Worm (Caenorhabditis elegans) whole organism, mixed stage, embryonic: ENCODE results near the gene nstp-3.

Source experiments
- M03D4.4 ChIP-seq: sonication (generic microtip); optimal IDR thresholded peaks from 2 replicates; lab custom pipeline; 2017; ENCODE audit warnings: mild to moderate bottlenecking, missing genetic modification characterization, missing compliant biosample characterization
- ceh-39 ChIP-seq: fragments of 150-350 bp; optimal IDR thresholded peaks from 2 replicates; lab custom pipeline; 2014; ENCODE audit warnings: missing biosample characterization, missing genetic modification characterization
- ceh-83 ChIP-seq: fragments of 200-800 bp; sonication (Bioruptor generic); optimal IDR thresholded peaks from 2 replicates; lab custom pipeline; 2018; ENCODE audit warnings: mild to moderate bottlenecking, missing genetic modification characterization, missing compliant biosample characterization
- ces-1 ChIP-seq: fragments of 150-350 bp; optimal IDR thresholded peaks from 2 replicates; lab custom pipeline; 2014; ENCODE audit warnings: missing biosample characterization, missing genetic modification reagents, missing genetic modification characterization
- flh-1 ChIP-seq: fragments of 200-800 bp; sonication (Bioruptor generic); optimal IDR thresholded peaks from 2 replicates; lab custom pipeline; 2018; ENCODE audit warnings: mild to moderate bottlenecking, missing genetic modification characterization, moderate library complexity, missing compliant biosample characterization
- hlh-1 ChIP-seq: fragments of 150-350 bp; optimal IDR thresholded peaks from 2 replicates; lab custom pipeline; 2014; ENCODE audit warnings: missing biosample characterization, missing genetic modification reagents, missing genetic modification characterization
- mls-2 ChIP-seq: sonication (generic microtip); optimal IDR thresholded peaks from 2 replicates; lab custom pipeline; 2016; ENCODE audit warnings: mild to moderate bottlenecking, missing genetic modification characterization, moderate library complexity, missing compliant biosample characterization
- sem-2 ChIP-seq: fragments of 200-800 bp; sonication (Bioruptor generic); optimal IDR thresholded peaks from 2 replicates; lab custom pipeline; 2018; ENCODE audit warnings: mild to moderate bottlenecking, missing genetic modification characterization, missing compliant biosample characterization
- tbx-8 ChIP-seq: fragments of 200-800 bp; sonication (Bioruptor generic); optimal IDR thresholded peaks from 2 replicates; lab custom pipeline; 2018; ENCODE audit warnings: mild to moderate bottlenecking, missing genetic modification characterization, moderate library complexity, missing compliant biosample characterization
- unc-39 ChIP-seq: fragments of 150-350 bp; optimal IDR thresholded peaks from 2 replicates; lab custom pipeline; 2014; ENCODE audit warnings: missing biosample characterization, missing genetic modification characterization
- zip-8 ChIP-seq: fragments of 150-350 bp; optimal IDR thresholded peaks from 2 replicates; lab custom pipeline; 2014; ENCODE audit warnings: missing biosample characterization, missing genetic modification characterization

Gene nstp-3

DNA sequence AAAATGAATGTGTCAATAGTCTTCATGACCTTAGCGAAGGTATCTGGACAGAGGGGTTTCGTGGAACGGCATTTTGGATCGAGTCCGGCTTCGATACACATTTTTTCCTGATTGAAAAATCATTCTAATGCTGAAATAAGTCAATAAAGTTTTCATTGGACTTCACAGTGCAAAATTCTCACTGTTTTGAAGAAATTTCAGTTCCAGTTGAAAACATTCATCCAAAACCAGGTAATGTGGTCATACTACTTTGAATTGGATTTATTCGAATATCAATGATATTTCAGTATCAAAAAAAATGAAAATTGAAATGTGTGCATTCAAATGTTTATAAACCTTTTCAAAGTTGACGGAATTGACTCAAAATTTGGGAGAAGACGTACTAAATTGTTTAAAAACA, 44.6 kb downstream of the nstp-3 start, which contains the start of gene pgph-1:
Gene pgph-1, minus strand, starts transcription at position 101 of the 400 bp plus-strand sequence.
- TF ChIP-seq zip-8: no peak
- TF ChIP-seq flh-1 (GFP tag; lab: Kevin White, UChicago): no peak
- no peak for TF ChIP-seq ceh-83 (GFP tag; lab: Kevin White, UChicago)

DNA sequence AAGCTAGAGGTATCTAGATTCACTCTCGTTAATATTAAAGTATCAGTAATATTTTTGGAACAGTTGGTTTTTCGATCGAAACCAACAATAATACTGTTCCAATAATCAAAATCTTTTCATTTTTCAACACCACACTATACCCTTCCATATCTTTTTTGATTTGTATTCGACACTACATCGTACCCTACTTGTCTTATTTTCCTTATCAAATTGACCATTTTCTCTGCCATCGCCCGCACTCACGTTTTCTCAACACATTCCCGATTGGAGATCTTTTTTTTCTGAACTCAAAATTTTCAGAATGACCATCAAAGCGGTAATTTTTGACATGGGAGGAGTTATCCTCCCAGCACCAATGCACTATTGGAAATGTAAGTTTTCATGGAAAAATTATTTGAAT, 50.5 kb downstream of the nstp-3 start, which contains the start of gene acds-10:
Gene acds-10, plus strand, starts transcription at position 301 of the 400 bp plus-strand sequence.
- no peak for TF ChIP-seq unc-39 (tag; lab: Kevin White, UChicago)
- no peak for TF ChIP-seq M03D4.4 (tag; lab: Kevin White, UChicago)
- TF ChIP-seq sem-2 (GFP tag; lab: Kevin White, UChicago): no peak
- TF ChIP-seq tbx-8 (GFP tag; lab: Kevin White, UChicago): no peak

DNA sequence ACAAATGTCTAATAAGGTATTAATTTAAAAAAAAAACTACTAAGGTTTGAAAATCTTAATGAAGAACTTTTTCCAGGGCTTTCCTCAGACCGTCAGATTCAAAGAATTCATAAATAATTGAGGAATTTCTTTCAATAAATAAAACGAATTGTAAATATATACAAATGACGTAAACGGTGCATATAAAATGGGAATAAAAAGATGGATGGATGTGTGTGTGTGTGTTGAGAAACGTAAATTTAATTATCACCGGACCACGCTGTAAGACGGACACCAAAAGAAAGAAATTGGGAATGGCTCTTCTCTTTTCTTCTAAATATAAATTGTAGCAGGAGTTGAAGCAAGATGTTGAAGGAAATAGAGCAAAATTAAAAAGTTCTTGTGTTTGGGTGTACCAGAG, 51.8 kb downstream of the nstp-3 start:
- TF ChIP-seq mls-2 (tag; lab: Kevin White, UChicago): no peak
- no peak for TF ChIP-seq ceh-39
- TF ChIP-seq ces-1: peak; percentile 60
- TF ChIP-seq hlh-1 (tag; lab: Kevin White, UChicago): no peak
